Worm (Caenorhabditis elegans) whole organism, L4/young adult: Measurements from ENCODE around the gene gpa-1.

Source experiments
- W03F9.2 ChIP-seq: fragments of 150-350 bp; optimal IDR thresholded peaks from 2 replicates; lab custom pipeline; 2014; ENCODE audit warnings: missing biosample characterization, missing genetic modification characterization
- dao-5 ChIP-seq: sonication (generic microtip); optimal IDR thresholded peaks from 2 replicates; lab custom pipeline; 2016; ENCODE audit warnings: missing genotype, missing genetic modification characterization, moderate library complexity, missing compliant biosample characterization
- him-1 ChIP-seq: sonication (generic microtip); optimal IDR thresholded peaks from 2 replicates; lab custom pipeline; 2016; ENCODE audit warnings: missing genotype, missing genetic modification reagents, missing genetic modification characterization, missing compliant biosample characterization

DNA sequence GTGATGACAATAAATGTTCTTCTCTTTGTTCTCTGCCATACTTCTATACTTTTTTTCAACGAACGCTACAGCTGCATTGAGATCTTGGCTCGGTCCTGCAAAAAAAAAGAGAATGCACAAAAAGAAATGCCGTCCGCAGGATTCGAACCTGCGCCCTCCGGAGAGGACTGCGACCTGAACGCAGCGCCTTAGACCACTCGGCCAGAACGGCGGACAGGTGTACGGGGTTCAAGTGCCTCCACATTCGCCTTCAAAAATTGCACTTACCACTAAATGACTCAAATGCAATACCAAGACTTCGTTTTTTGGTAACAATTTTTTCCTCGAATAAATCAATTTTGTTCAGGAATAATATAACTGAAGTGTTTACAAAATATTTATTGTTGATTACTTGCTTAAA, 2.8 kb downstream of the gpa-1 start:
- TF ChIP-seq him-1 (tag; lab: Kevin White, UChicago) (no peak), W03F9.2 (tag; lab: Kevin White, UChicago) (no peak), dao-5 (tag; lab: Kevin White, UChicago) (no peak)
